Worm (Caenorhabditis elegans): Measurements from ENCODE around the gene nhr-178.

nhr-178 gene

DNA sequence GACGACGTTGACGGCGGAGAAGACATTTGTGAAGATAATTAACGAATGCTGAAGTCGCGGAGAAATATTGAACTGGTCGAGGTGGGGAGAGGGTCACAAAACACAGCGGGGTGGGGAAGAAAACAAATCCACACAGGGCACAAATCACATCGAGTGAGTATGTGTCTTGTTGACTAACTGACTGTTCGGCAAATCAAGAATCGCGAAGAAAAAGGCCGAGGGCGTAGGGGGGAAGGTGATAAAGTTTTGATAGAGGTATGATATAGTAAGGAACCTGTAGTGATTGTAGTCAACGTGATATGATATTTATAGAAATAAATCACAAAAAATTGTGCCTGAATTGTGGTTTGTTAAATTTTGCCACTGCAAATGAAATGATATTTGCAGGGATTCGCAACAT is at the start of gene nhr-178:
Gene nhr-178, minus strand, starts transcription at position 164 of the 400 bp plus-strand sequence.
- TF ChIP-seq W03F9.2 (tag; optimal IDR thresholded peaks at IDR 0.05) (no peak), him-1 (tag; optimal IDR thresholded peaks at IDR 0.05) (no peak), dao-5 (tag; optimal IDR thresholded peaks at IDR 0.05) (no peak)

DNA sequence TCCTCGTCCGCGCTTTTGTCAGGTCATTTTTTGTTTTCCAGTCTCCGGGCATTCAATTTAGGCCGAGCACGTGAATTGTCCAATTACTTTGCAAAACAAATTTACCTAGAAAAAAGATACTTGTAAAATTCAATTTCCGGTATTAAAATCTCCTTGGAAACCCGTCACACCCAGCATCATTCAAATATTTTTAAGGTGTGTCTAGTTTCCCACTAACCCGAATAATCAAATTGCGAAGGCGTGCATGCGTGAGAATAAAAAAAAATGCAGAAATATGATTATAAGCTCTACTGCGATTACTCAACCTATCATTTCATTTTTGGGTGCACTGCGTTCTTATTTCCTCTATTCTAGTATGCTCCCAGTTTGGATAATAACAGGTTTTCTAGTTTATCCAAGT is 47.1 kb upstream of the nhr-178 start, which contains the start of gene irld-11:
Gene irld-11, plus strand, starts transcription at position 301 of the 400 bp plus-strand sequence.
- TF ChIP-seq W03F9.2 (tag; optimal IDR thresholded peaks at IDR 0.05) = no peak
- TF ChIP-seq him-1 (tag; optimal IDR thresholded peaks at IDR 0.05) = no peak
- no peak for TF ChIP-seq dao-5 (tag; optimal IDR thresholded peaks at IDR 0.05)

- TF ChIP-seq him-1 (tag; optimal IDR thresholded peaks at IDR 0.05) = no peak
- TF ChIP-seq dao-5 (tag; optimal IDR thresholded peaks at IDR 0.05) = no peak
- no peak for TF ChIP-seq W03F9.2 (tag; optimal IDR thresholded peaks at IDR 0.05)
Measured at ce11 chrV:1651045-1651444, 43.3 kb upstream of the nhr-178 start, which contains the start of gene irld-44. TSS of gene irld-44 (plus strand) at chrV:1651345.

DNA sequence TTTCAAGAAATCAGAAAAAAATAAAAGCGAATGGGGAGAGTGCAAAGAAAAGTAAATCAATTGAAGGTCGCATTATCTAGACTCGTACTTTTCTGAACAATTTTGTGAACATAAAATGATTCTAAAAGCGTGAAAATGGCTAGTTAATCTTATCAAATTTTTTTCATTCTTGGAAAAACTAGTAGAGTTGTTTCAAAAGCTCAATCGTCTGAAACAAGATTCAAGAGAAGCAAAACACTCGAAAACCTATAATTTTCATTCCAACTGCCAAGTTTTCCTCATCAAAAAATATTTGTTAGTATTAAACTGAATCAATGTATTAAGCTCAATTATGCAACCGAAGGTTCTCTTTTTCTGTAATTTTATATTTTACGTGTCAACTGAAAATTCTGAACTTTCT is 40.2 kb upstream of the nhr-178 start, which contains the start of gene irld-45:
Gene irld-45, plus strand, starts transcription at position 301 of the 400 bp plus-strand sequence.
- no peak for TF ChIP-seq dao-5 (tag; optimal IDR thresholded peaks at IDR 0.05)
- TF ChIP-seq W03F9.2 (tag; optimal IDR thresholded peaks at IDR 0.05) = no peak
- no peak for TF ChIP-seq him-1 (tag; optimal IDR thresholded peaks at IDR 0.05)

DNA sequence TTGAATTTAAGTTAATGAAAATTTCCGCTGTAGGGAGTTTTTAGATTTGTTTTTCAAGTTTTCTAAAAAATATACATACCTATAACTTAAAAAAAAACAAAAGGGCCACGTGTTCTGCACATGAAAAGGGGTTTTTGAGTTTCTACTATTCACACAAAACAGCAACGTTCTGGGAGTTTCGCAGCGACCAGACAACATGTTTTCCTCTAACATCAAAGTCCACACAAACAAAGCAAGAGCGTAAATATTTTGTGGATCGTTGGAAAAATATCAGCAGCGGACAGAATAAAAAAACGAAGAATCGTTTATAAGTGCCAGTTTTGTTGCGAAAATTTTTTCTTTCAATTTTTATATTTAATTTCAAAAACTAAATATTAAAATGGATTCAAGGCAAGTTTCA is 36.1 kb upstream of the nhr-178 start, which contains the start of gene alh-2:
Gene alh-2, plus strand, starts transcription at position 284 of the 400 bp plus-strand sequence.
- no peak for TF ChIP-seq W03F9.2 (tag; optimal IDR thresholded peaks at IDR 0.05)
- TF ChIP-seq him-1 (tag; optimal IDR thresholded peaks at IDR 0.05) = no peak
- no peak for TF ChIP-seq dao-5 (tag; optimal IDR thresholded peaks at IDR 0.05)

ce11 chrV:1642768-1643167 is 35.0 kb upstream of the nhr-178 start:
- no peak for TF ChIP-seq him-1 (tag; optimal IDR thresholded peaks at IDR 0.05)
- TF ChIP-seq W03F9.2 (tag; optimal IDR thresholded peaks at IDR 0.05) = no peak
- no peak for TF ChIP-seq dao-5 (tag; optimal IDR thresholded peaks at IDR 0.05)

- TF ChIP-seq him-1 (tag; optimal IDR thresholded peaks at IDR 0.05) (no peak), dao-5 (tag; optimal IDR thresholded peaks at IDR 0.05) (no peak), W03F9.2 (tag; optimal IDR thresholded peaks at IDR 0.05) (no peak)
Measured at ce11 chrV:1642199-1642598, 34.4 kb upstream of the nhr-178 start, which contains the start of gene Y46H3D.1. TSS of gene Y46H3D.1 (plus strand) at chrV:1642499.

DNA sequence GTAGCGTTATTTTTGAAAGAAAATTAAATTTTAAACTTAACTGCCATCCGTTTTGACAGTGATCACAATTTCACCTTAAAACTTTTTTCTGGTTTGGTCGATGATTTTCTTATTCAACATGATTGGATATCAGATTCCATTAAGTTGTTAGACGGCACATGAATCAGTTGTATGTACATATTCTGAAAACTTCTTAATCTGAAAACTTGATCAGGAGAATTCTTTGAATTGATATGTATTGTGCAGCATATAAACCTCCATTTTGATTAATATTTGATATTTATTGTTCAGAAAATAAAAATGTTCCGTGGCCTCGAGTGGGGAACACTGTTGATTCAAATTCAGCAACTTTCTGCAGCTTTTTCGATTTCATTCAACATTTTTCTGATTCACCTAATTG is 32.3 kb upstream of the nhr-178 start, which contains the start of gene str-221:
Gene str-221, plus strand, starts transcription at position 301 of the 400 bp plus-strand sequence.
- no peak for TF ChIP-seq W03F9.2 (tag; optimal IDR thresholded peaks at IDR 0.05)
- TF ChIP-seq dao-5 (tag; optimal IDR thresholded peaks at IDR 0.05) = no peak
- no peak for TF ChIP-seq him-1 (tag; optimal IDR thresholded peaks at IDR 0.05)

DNA sequence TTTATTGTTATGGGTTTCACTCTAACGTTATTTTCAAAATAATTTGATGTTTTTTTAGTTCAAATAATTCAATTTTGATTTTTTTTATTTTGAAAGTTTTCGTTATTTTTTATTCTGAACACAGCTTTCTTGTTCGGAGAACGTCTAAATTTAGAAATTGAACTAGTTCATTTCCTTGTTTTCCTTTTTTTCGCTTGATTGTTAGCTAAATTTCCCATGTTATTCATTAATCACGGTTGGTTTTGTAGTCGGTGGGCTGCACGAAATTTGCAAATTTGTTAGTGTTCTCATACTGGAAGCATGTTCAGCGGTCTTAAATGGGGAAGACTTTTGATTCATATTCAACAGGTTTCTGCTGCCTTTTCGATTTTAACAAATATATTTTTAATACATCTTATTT is 28.1 kb upstream of the nhr-178 start, which contains the start of gene str-222:
Gene str-222, plus strand, starts transcription at position 301 of the 400 bp plus-strand sequence.
- no peak for TF ChIP-seq W03F9.2 (tag; optimal IDR thresholded peaks at IDR 0.05)
- no peak for TF ChIP-seq dao-5 (tag; optimal IDR thresholded peaks at IDR 0.05)
- no peak for TF ChIP-seq him-1 (tag; optimal IDR thresholded peaks at IDR 0.05)

- no peak for TF ChIP-seq W03F9.2 (tag; optimal IDR thresholded peaks at IDR 0.05)
- TF ChIP-seq him-1 (tag; optimal IDR thresholded peaks at IDR 0.05) = no peak
- TF ChIP-seq dao-5 (tag; optimal IDR thresholded peaks at IDR 0.05) = no peak
Measured at ce11 chrV:1631717-1632116, 24.0 kb upstream of the nhr-178 start, which contains the start of gene irld-17. TSS of gene irld-17 (plus strand) at chrV:1632017.

DNA sequence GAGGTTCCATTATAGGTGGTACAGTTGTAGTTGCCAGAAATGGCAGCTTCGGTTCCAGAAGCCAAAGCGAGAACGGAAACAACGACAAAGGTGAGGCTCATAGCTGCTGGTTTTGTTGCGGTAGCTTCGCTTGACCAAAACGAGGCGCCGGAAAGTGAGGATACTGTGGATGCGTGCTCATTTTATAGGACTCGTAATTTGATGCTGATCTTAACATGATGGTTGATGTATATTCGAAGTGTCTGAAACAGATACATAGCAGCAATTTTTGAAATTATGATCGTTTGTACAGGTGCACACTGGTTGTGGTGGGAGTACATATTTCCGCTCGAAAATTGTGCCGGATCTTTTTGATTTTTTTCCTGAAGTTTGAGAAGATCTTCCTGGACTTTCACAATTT is 23.4 kb upstream of the nhr-178 start, which contains the start of gene Y46H3D.8:
Gene Y46H3D.8, minus strand, starts transcription at position 101 of the 400 bp plus-strand sequence.
- TF ChIP-seq W03F9.2 (tag; optimal IDR thresholded peaks at IDR 0.05) (no peak), dao-5 (tag; optimal IDR thresholded peaks at IDR 0.05) (no peak), him-1 (tag; optimal IDR thresholded peaks at IDR 0.05) (no peak)

DNA sequence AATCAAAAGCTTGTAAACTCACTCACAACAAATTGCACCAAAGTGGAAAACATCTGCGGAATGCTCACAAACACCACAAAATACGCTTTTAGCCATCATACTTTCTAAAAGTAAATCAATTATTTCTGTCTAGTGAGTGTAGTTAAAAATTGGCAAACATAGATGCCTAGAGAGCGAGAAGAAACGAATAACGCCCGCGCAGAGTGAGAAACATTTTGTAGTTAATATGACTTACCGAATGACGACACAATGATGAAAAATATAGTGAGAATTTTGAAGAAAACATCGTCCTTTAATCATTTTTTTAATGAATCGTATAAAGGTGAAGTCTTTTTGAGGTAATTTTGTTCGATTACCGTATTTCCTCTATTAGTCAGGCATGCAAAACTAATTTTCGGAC is 21.6 kb upstream of the nhr-178 start, which contains the start of gene nhr-238:
Gene nhr-238, minus strand, starts transcription at position 104 of the 400 bp plus-strand sequence.
- TF ChIP-seq dao-5 (tag; optimal IDR thresholded peaks at IDR 0.05) (no peak), him-1 (tag; optimal IDR thresholded peaks at IDR 0.05) (no peak), W03F9.2 (tag; optimal IDR thresholded peaks at IDR 0.05) (no peak)

DNA sequence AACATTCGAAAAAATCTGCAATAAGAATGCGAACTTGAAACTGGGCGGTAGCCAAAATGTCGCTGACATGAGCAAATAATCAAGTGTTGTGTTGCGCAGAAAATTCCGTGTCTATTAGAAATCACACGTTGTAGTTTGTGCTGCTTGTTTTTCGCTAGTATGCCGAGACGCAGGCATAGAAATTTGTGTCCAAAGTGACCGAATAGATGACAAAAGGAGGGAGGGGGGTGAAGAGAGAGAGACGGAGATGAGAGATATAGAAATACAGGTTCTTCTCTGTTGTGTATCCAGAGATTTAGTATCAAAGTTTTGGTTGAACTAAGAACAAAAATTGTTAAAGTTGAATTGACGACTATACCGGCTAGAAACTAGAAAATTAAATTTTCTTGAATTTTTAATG is 19.5 kb upstream of the nhr-178 start:
- TF ChIP-seq W03F9.2 (tag; optimal IDR thresholded peaks at IDR 0.05) = no peak
- TF ChIP-seq him-1 (tag; optimal IDR thresholded peaks at IDR 0.05) = no peak
- TF ChIP-seq dao-5 (tag; optimal IDR thresholded peaks at IDR 0.05) = no peak

DNA sequence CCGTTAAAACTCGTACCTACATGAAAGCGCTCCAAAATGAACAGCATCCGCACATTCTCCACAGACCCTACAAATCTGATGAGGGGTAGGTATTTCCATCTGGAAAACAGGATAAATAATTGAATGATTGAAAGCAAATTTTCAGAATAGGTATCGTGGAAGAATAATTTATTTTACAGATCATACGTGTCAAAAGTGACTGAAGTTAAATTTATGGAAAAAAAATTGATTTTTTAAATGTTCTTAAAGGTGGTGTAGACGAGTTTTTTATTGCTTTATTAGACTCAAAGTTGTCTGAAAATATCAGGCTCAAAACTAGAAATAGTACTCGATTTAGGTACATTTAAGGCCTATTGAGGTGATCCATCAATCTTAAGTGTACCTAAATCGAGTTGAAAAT is 19.0 kb upstream of the nhr-178 start, which contains the start of gene nhr-237:
Gene nhr-237, minus strand, starts transcription at position 101 of the 400 bp plus-strand sequence.
- TF ChIP-seq dao-5 (tag; optimal IDR thresholded peaks at IDR 0.05) = no peak
- TF ChIP-seq him-1 (tag; optimal IDR thresholded peaks at IDR 0.05) = no peak
- no peak for TF ChIP-seq W03F9.2 (tag; optimal IDR thresholded peaks at IDR 0.05)

All from whole organism, L4/young adult.